Fruit fly (Drosophila melanogaster) whole organism, embryonic: ENCODE results near the gene BORCS5.

Experiments used
- ATbp ChIP-seq: fragments of 200-800 bp; sonication (Bioruptor generic); optimal IDR thresholded peaks from 2 replicates; lab custom pipeline; 2017; ENCODE audit warnings: missing biosample characterization, mild to moderate bottlenecking, missing genetic modification characterization, missing genetic modification reagents
- Atf3 ChIP-seq: fragments of 200-800 bp; sonication (Bioruptor generic); optimal IDR thresholded peaks from 3 replicates; lab custom pipeline; 2016; ENCODE audit warnings: missing biosample characterization, missing genetic modification characterization
- Atf6 ChIP-seq: fragments of 200-800 bp; sonication (Bioruptor generic); IDR thresholded peaks from 2 replicates; pipeline ENCODE4 v1.3.6; 2022; ENCODE audit warnings: missing biosample characterization, missing genetic modification characterization
- B-H1 ChIP-seq: fragments of 200-800 bp; sonication (Bioruptor generic); IDR thresholded peaks from 3 replicates; pipeline ENCODE4 v1.3.6; 2022; ENCODE audit warnings: missing biosample characterization, missing genetic modification characterization
- BtbVII ChIP-seq: fragments of 200-800 bp; sonication (Bioruptor generic); optimal IDR thresholded peaks from 3 replicates; lab custom pipeline; 2017; ENCODE audit warnings: missing biosample characterization, mild to moderate bottlenecking, missing genetic modification characterization
- CG11456 ChIP-seq: fragments of 200-800 bp; sonication (Bioruptor generic); IDR thresholded peaks from 3 replicates; pipeline ENCODE4 v1.3.6; 2022; ENCODE audit warnings: missing biosample characterization, missing genetic modification characterization
- CG11504 ChIP-seq: fragments of 200-800 bp; sonication (Bioruptor generic); optimal IDR thresholded peaks from 3 replicates; lab custom pipeline; 2019; ENCODE audit warnings: missing biosample characterization, mild to moderate bottlenecking, missing genetic modification characterization, moderate library complexity
- CG12299 ChIP-seq: fragments of 200-800 bp; sonication (Bioruptor generic); optimal IDR thresholded peaks from 2 replicates; lab custom pipeline; 2018; ENCODE audit warnings: missing biosample characterization, mild to moderate bottlenecking, missing genetic modification characterization
- CG13424 ChIP-seq: fragments of 200-800 bp; sonication (Bioruptor generic); optimal IDR thresholded peaks from 2 replicates; lab custom pipeline; 2019; ENCODE audit warnings: missing biosample characterization, mild to moderate bottlenecking, missing genetic modification characterization, moderate library complexity
- CG15011 ChIP-seq: fragments of 200-800 bp; sonication (Bioruptor generic); optimal IDR thresholded peaks from 3 replicates; lab custom pipeline; 2018; ENCODE audit warnings: missing biosample characterization, mild to moderate bottlenecking, missing genetic modification characterization
- CG15514 ChIP-seq: fragments of 200-800 bp; sonication (Bioruptor generic); optimal IDR thresholded peaks from 3 replicates; lab custom pipeline; 2017; ENCODE audit warnings: missing biosample characterization, missing genetic modification characterization, mild to moderate bottlenecking, moderate library complexity, missing genetic modification reagents
- CG16779 ChIP-seq: fragments of 200-800 bp; sonication (Bioruptor generic); IDR thresholded peaks from 2 replicates; pipeline ENCODE4 v1.3.6; 2022; ENCODE audit warnings: missing biosample characterization, missing genetic modification characterization
- CG17359 ChIP-seq: fragments of 200-800 bp; sonication (Bioruptor generic); optimal IDR thresholded peaks from 3 replicates; lab custom pipeline; 2018; ENCODE audit warnings: missing biosample characterization, mild to moderate bottlenecking, missing genetic modification characterization, moderate library complexity
- CG18476 ChIP-seq: fragments of 200-800 bp; sonication (Bioruptor generic); optimal IDR thresholded peaks from 2 replicates; lab custom pipeline; 2016; ENCODE audit warnings: missing biosample characterization, mild to moderate bottlenecking, missing genetic modification characterization
- CG2712 ChIP-seq: fragments of 200-800 bp; optimal IDR thresholded peaks from 3 replicates; lab custom pipeline; 2019; ENCODE audit warnings: missing biosample characterization, mild to moderate bottlenecking, missing genetic modification characterization, moderate library complexity
- CG3065 ChIP-seq: fragments of 200-800 bp; sonication (Bioruptor generic); optimal IDR thresholded peaks from 2 replicates; lab custom pipeline; 2016; ENCODE audit warnings: missing biosample characterization, missing genetic modification characterization
- CG32532 ChIP-seq: fragments of 200-800 bp; sonication (Bioruptor generic); IDR thresholded peaks from 2 replicates; pipeline ENCODE4 v1.3.6; 2022; ENCODE audit warnings: missing biosample characterization, missing genetic modification characterization
- CG3281 ChIP-seq: fragments of 200-800 bp; sonication (Bioruptor generic); optimal IDR thresholded peaks from 3 replicates; lab custom pipeline; 2017; ENCODE audit warnings: missing biosample characterization, mild to moderate bottlenecking, missing genetic modification characterization
- CG43689 ChIP-seq: fragments of 200-800 bp; sonication (Bioruptor generic); IDR thresholded peaks from 2 replicates; pipeline ENCODE4 v1.3.6; 2022; ENCODE audit warnings: missing biosample characterization, missing genetic modification characterization
- CG4617 ChIP-seq: fragments of 200-800 bp; sonication (Bioruptor generic); optimal IDR thresholded peaks from 3 replicates; lab custom pipeline; 2016; ENCODE audit warnings: missing biosample characterization, missing genetic modification characterization, borderline replicate concordance
- CG4730 ChIP-seq: fragments of 200-800 bp; sonication (Bioruptor generic); IDR thresholded peaks from 2 replicates; pipeline ENCODE4 v1.3.6; 2022; ENCODE audit warnings: missing biosample characterization, missing genetic modification characterization
- CG6765 ChIP-seq: fragments of 200-800 bp; sonication (Bioruptor generic); optimal IDR thresholded peaks from 3 replicates; lab custom pipeline; 2017; ENCODE audit warnings: missing biosample characterization, mild to moderate bottlenecking, missing genetic modification characterization
- CG8765 ChIP-seq: fragments of 200-800 bp; sonication (Bioruptor generic); IDR thresholded peaks from 2 replicates; pipeline ENCODE4 v1.3.6; 2022; ENCODE audit warnings: missing biosample characterization, missing genetic modification characterization
- CG9817 ChIP-seq: fragments of 200-800 bp; sonication (Bioruptor generic); optimal IDR thresholded peaks from 2 replicates; lab custom pipeline; 2018; ENCODE audit warnings: missing biosample characterization, mild to moderate bottlenecking, missing genetic modification characterization, moderate library complexity
- D19A ChIP-seq: fragments of 200-800 bp; optimal IDR thresholded peaks from 3 replicates; lab custom pipeline; 2019; ENCODE audit warnings: missing biosample characterization, mild to moderate bottlenecking, missing genetic modification characterization, moderate library complexity
- Doc2 ChIP-seq: fragments of 200-800 bp; sonication (Bioruptor generic); IDR thresholded peaks from 2 replicates; pipeline ENCODE4 v1.3.6; 2022; ENCODE audit warnings: missing biosample characterization, missing genetic modification characterization
- HHEX ChIP-seq: fragments of 200-800 bp; sonication (Bioruptor generic); optimal IDR thresholded peaks from 3 replicates; lab custom pipeline; 2017; ENCODE audit warnings: missing biosample characterization, mild to moderate bottlenecking, missing genetic modification characterization, missing genetic modification reagents
- Hr3 ChIP-seq: fragments of 200-800 bp; sonication (Bioruptor generic); optimal IDR thresholded peaks from 3 replicates; lab custom pipeline; 2016; ENCODE audit warnings: missing biosample characterization, missing genetic modification characterization
- Nf-YA ChIP-seq: fragments of 200-800 bp; sonication (Bioruptor generic); IDR thresholded peaks from 2 replicates; pipeline ENCODE4 v1.3.6; 2022; ENCODE audit warnings: missing biosample characterization, missing genetic modification characterization
- Sox100B ChIP-seq: fragments of 200-800 bp; sonication (Bioruptor generic); optimal IDR thresholded peaks from 3 replicates; lab custom pipeline; 2018; ENCODE audit warnings: missing biosample characterization, mild to moderate bottlenecking, missing genetic modification characterization
- Sry-δ ChIP-seq: fragments of 200-800 bp; sonication (Bioruptor generic); optimal IDR thresholded peaks from 2 replicates; lab custom pipeline; 2016; ENCODE audit warnings: missing biosample characterization, missing genetic modification characterization
- bigmax ChIP-seq: fragments of 200-800 bp; sonication (Bioruptor generic); optimal IDR thresholded peaks from 2 replicates; lab custom pipeline; 2018; ENCODE audit warnings: missing biosample characterization, mild to moderate bottlenecking, missing genetic modification characterization
- dm ChIP-seq: fragments of 200-800 bp; sonication (Bioruptor generic); optimal IDR thresholded peaks from 3 replicates; lab custom pipeline; 2016; ENCODE audit warnings: missing biosample characterization, missing genetic modification characterization
- fd3F ChIP-seq: fragments of 200-800 bp; sonication (Bioruptor generic); optimal IDR thresholded peaks from 2 replicates; lab custom pipeline; 2018; ENCODE audit warnings: missing biosample characterization, mild to moderate bottlenecking, missing genetic modification characterization, moderate library complexity
- fd64A ChIP-seq: fragments of 200-800 bp; sonication (Bioruptor generic); optimal IDR thresholded peaks from 3 replicates; lab custom pipeline; 2018; ENCODE audit warnings: missing biosample characterization, mild to moderate bottlenecking, missing genetic modification characterization
- gce ChIP-seq: fragments of 200-800 bp; sonication (Bioruptor generic); IDR thresholded peaks from 3 replicates; pipeline ENCODE4 v1.3.6; 2022; ENCODE audit warnings: missing biosample characterization, missing genetic modification characterization
- grau ChIP-seq: fragments of 200-800 bp; optimal IDR thresholded peaks from 3 replicates; lab custom pipeline; 2019; ENCODE audit warnings: missing biosample characterization, mild to moderate bottlenecking, missing genetic modification characterization, moderate library complexity
- her ChIP-seq: fragments of 200-800 bp; sonication (Bioruptor generic); optimal IDR thresholded peaks from 2 replicates; lab custom pipeline; 2016; ENCODE audit warnings: missing biosample characterization, missing genetic modification characterization
- jigr1 ChIP-seq: fragments of 200-800 bp; sonication (Bioruptor generic); IDR thresholded peaks from 3 replicates; pipeline ENCODE4 v1.3.6; 2022; ENCODE audit warnings: missing biosample characterization, missing genetic modification characterization
- mam ChIP-seq: fragments of 200-800 bp; sonication (Bioruptor generic); optimal IDR thresholded peaks from 3 replicates; lab custom pipeline; 2016; ENCODE audit warnings: missing biosample characterization, missing genetic modification characterization
- pan ChIP-seq, 4 experiments: fragments of >200 bp in 3 of 4; fragments of 200-800 bp in 1 of 4; sonication (Bioruptor generic) in 1 of 4; optimal IDR thresholded peaks in 3 of 4; IDR thresholded peaks in 1 of 4; 2 replicates each; pipeline versions ENCODE4 v1.3.6 to Lab custom; 2017 to 2022; ENCODE audit warnings: missing biosample characterization in 2 of 4, missing genetic modification characterization in 2 of 4, mixed read lengths in 1 of 4
- sc ChIP-seq, 3 experiments: fragments of >200 bp in 2 of 3; fragments of 200-800 bp in 1 of 3; sonication (Bioruptor generic) in 1 of 3; optimal IDR thresholded peaks; 2 replicates in 2 of 3; 3 replicates in 1 of 3; lab custom pipeline; 2017; ENCODE audit warnings: mild to moderate bottlenecking in 1 of 3, missing biosample characterization in 1 of 3, missing genetic modification characterization in 1 of 3, missing genetic modification reagents in 1 of 3
- sens-2 ChIP-seq: fragments of 200-800 bp; sonication (Bioruptor generic); IDR thresholded peaks from 2 replicates; pipeline ENCODE4 v1.3.6; 2022; ENCODE audit warnings: missing biosample characterization, missing genetic modification characterization
- sima ChIP-seq: fragments of 200-800 bp; sonication (Bioruptor generic); optimal IDR thresholded peaks from 2 replicates; lab custom pipeline; 2016; ENCODE audit warnings: missing biosample characterization, missing genetic modification characterization
- slbo ChIP-seq: fragments of 200-800 bp; sonication (Bioruptor generic); IDR thresholded peaks from 2 replicates; pipeline ENCODE4 v1.3.6; 2022; ENCODE audit warnings: missing biosample characterization, missing genetic modification characterization
- sna ChIP-seq: fragments of 200-800 bp; sonication (Bioruptor generic); IDR thresholded peaks from 2 replicates; pipeline ENCODE4 v1.3.6; 2022; ENCODE audit warnings: missing biosample characterization, missing genetic modification characterization; ENCODE audit not compliant: partially characterized antibody
- ssp ChIP-seq: fragments of 200-800 bp; sonication (Bioruptor generic); IDR thresholded peaks from 2 replicates; pipeline ENCODE4 v1.3.6; 2022; ENCODE audit warnings: missing biosample characterization, missing genetic modification characterization
- tap ChIP-seq: fragments of 200-800 bp; optimal IDR thresholded peaks from 3 replicates; lab custom pipeline; 2019; ENCODE audit warnings: missing biosample characterization, mild to moderate bottlenecking, missing genetic modification characterization, moderate library complexity
- usp ChIP-seq: fragments of >200 bp; optimal IDR thresholded peaks from 2 replicates; lab custom pipeline; 2017; ENCODE audit warnings: missing biosample characterization, missing genetic modification characterization

Gene BORCS5

dm6 chrX:11920959-11921358 is 48.4 kb upstream of the BORCS5 start (continued):
- peak; percentile 96 for TF ChIP-seq CG2712 (tag; lab: Kevin White, UChicago)
- TF ChIP-seq slbo = peak; percentile 81
- peak; percentile 90 for TF ChIP-seq D19A (tag; lab: Kevin White, UChicago)
- TF ChIP-seq Doc2 (GFP tag; lab: Robert Waterston, UW) = no peak; the same call in 1 of the 2 replicates
- no peak for TF ChIP-seq sima
- peak; percentile 92 for TF ChIP-seq CG32532 (GFP tag; lab: Robert Waterston, UW)
- no peak for TF ChIP-seq pan (optimal IDR thresholded peaks at IDR 0.05; lab: Kevin White, UChicago)
- TF ChIP-seq pan (GFP tag; optimal IDR thresholded peaks at IDR 0.05 in 1 of 2, IDR thresholded peaks at IDR 0.05 in 1 of 2) = peak in 1 of 2 experiments; percentile 90
- TF ChIP-seq gce (GFP tag; lab: Robert Waterston, UW) = peak; percentile 74; the same call in 2 of the 3 replicates
- TF ChIP-seq Atf6 (GFP tag; lab: Robert Waterston, UW) = peak; percentile 92
- TF ChIP-seq Nf-YA = peak; percentile 73
- TF ChIP-seq usp (GFP tag; lab: Kevin White, UChicago) = no peak
- peak; percentile 84 for TF ChIP-seq CG4730 (GFP tag; lab: Robert Waterston, UW)
- TF ChIP-seq CG3281 = peak; percentile 90
- peak; percentile 81 for TF ChIP-seq CG15011 (GFP tag; lab: Kevin White, UChicago)
- peak; percentile 58 for TF ChIP-seq dm (GFP tag; lab: Kevin White, UChicago)
- peak; percentile 43 for TF ChIP-seq Atf3 (GFP tag; lab: Kevin White, UChicago)
- peak; percentile 94 for TF ChIP-seq CG11504 (tag; lab: Kevin White, UChicago)
- TF ChIP-seq Hr3 (GFP tag; lab: Kevin White, UChicago) = peak; percentile 85
- TF ChIP-seq CG8765 (GFP tag; lab: Robert Waterston, UW) = 0 out of 2 replicates have a peak, but pooled peaks have one; percentile 18
- peak; percentile 73 for TF ChIP-seq CG15514 (GFP tag; lab: Kevin White, UChicago)
- peak; percentile 13 for TF ChIP-seq CG3065 (GFP tag; lab: Kevin White, UChicago)
- peak; percentile 88 for TF ChIP-seq tap (tag; lab: Kevin White, UChicago)
- peak; percentile 85 for TF ChIP-seq ATbp
- TF ChIP-seq CG16779 (GFP tag; lab: Robert Waterston, UW) = 0 out of 2 replicates have a peak, but pooled peaks have one; percentile 40
- peak; percentile 71 for TF ChIP-seq fd64A (GFP tag; lab: Kevin White, UChicago)
- TF ChIP-seq CG43689 (GFP tag; lab: Robert Waterston, UW) = 0 out of 2 replicates have a peak, but pooled peaks have one; percentile 40
- TF ChIP-seq ssp (GFP tag; lab: Robert Waterston, UW) = peak; percentile 82
- TF ChIP-seq mam (GFP tag; lab: Kevin White, UChicago) = peak; percentile 79
- peak; percentile 4 for TF ChIP-seq Sry-δ (GFP tag; lab: Kevin White, UChicago)
- TF ChIP-seq CG17359 = peak; percentile 93
- peak; percentile 68; the same call in 1 of the 2 replicates for TF ChIP-seq sens-2 (GFP tag; lab: Robert Waterston, UW)
- TF ChIP-seq CG11456 (GFP tag; lab: Robert Waterston, UW) = peak; percentile 86
- peak; percentile 77; the same call in 1 of the 3 replicates for TF ChIP-seq jigr1 (GFP tag; lab: Robert Waterston, UW)
- peak; percentile 93 for TF ChIP-seq grau (tag; lab: Kevin White, UChicago)
- peak; percentile 87 for TF ChIP-seq fd3F (GFP tag; lab: Kevin White, UChicago)
- TF ChIP-seq CG12299 (tag; lab: Kevin White, UChicago) = peak; percentile 87
- peak; percentile 46 for TF ChIP-seq CG4617 (GFP tag; lab: Kevin White, UChicago)
- peak; percentile 95 for TF ChIP-seq CG13424
- TF ChIP-seq HHEX (GFP tag; lab: Kevin White, UChicago) = peak; percentile 85
- TF ChIP-seq her (GFP tag; lab: Kevin White, UChicago) = peak; percentile 39
- TF ChIP-seq Sox100B (GFP tag; lab: Kevin White, UChicago) = peak; percentile 91
- TF ChIP-seq sna = no peak
- peak; percentile 68 for TF ChIP-seq CG18476 (GFP tag; lab: Kevin White, UChicago)
- peak; percentile 87 for TF ChIP-seq CG9817 (tag; lab: Kevin White, UChicago)
- peak; percentile 81 for TF ChIP-seq BtbVII (GFP tag; lab: Kevin White, UChicago)
- no peak for TF ChIP-seq bigmax (GFP tag; lab: Kevin White, UChicago)
- no peak for TF ChIP-seq sc (optimal IDR thresholded peaks at IDR 0.05; lab: Kevin White, UChicago)
- peak; percentile 80 for TF ChIP-seq sc (GFP tag; optimal IDR thresholded peaks at IDR 0.05; lab: Kevin White, UChicago)
- peak; percentile 79 for TF ChIP-seq B-H1
- peak; percentile 79 for TF ChIP-seq CG6765 (GFP tag; lab: Kevin White, UChicago)
